Worm (Caenorhabditis elegans): ENCODE results near the gene F56D6.20.

DNA sequence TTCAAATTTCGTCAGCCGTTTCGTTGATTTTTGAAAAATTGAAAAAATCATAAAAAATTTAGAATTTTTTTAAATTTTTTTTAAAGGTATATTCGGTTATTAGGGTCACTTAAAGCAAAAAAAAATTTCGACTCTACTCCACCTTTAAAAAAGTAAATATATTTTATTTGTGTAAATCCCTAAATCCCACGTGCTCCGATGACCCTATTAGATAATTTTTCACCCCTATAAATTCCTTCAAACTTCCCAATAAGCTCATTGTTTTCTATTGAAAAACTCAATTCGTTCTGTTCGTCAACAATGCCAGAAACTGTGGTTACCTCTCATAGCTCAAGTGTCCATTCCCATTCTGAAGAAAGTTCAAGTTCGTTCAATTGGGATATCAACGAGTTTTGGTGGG, at the start of gene F56D6.20:
- no peak for TF ChIP-seq ceh-22 (tag; optimal IDR thresholded peaks at IDR 0.05)
- TF ChIP-seq ztf-16 (tag; optimal IDR thresholded peaks at IDR 0.05): no peak
- TF ChIP-seq ceh-19 (GFP tag; optimal IDR thresholded peaks at IDR 0.05): no peak
- no peak for TF ChIP-seq pha-4 (tag; optimal IDR thresholded peaks at IDR 0.05)
- no peak for TF ChIP-seq tbx-7 (tag; optimal IDR thresholded peaks at IDR 0.05)
- TF ChIP-seq nhr-11 (tag; optimal IDR thresholded peaks at IDR 0.05): no peak
- no peak for TF ChIP-seq ama-1 (optimal IDR thresholded peaks at IDR 0.05)
- TF ChIP-seq ceh-24 (tag; optimal IDR thresholded peaks at IDR 0.05): no peak

Data from whole organism, late embryonic.